Fruit fly (Drosophila melanogaster) whole organism, embryonic: Measurements from ENCODE around the gene CG31038.
A peak's percentile ranks its signal among the peaks of the same experiment; 100 is the strongest.

Experiments
- Adf1 ChIP-seq: fragments of 200-800 bp; sonication (Bioruptor generic); IDR thresholded peaks from 2 replicates; pipeline ENCODE4 v1.3.6; 2022; ENCODE audit warnings: missing biosample characterization, missing genetic modification characterization
- Antp ChIP-seq: fragments of 200-800 bp; sonication (Bioruptor generic); optimal IDR thresholded peaks from 3 replicates; lab custom pipeline; 2016; ENCODE audit warnings: missing biosample characterization, missing genetic modification characterization
- BEAF-32 ChIP-seq: fragments of 200-800 bp; sonication (Bioruptor generic); optimal IDR thresholded peaks from 3 replicates; lab custom pipeline; 2017; ENCODE audit warnings: missing biosample characterization, missing genetic modification characterization, mild to moderate bottlenecking, moderate library complexity, missing genetic modification reagents
- CG10267 ChIP-seq: fragments of 200-800 bp; sonication (Bioruptor generic); optimal IDR thresholded peaks from 2 replicates; lab custom pipeline; 2018; ENCODE audit warnings: missing biosample characterization, mild to moderate bottlenecking, missing genetic modification characterization, moderate library complexity
- CG11723 ChIP-seq: fragments of 200-800 bp; sonication (Bioruptor generic); optimal IDR thresholded peaks from 2 replicates; lab custom pipeline; 2017; ENCODE audit warnings: missing biosample characterization, mild to moderate bottlenecking, missing genetic modification characterization
- CG13296 ChIP-seq: fragments of 200-800 bp; sonication (Bioruptor generic); optimal IDR thresholded peaks from 3 replicates; lab custom pipeline; 2018; ENCODE audit warnings: missing biosample characterization, mild to moderate bottlenecking, missing genetic modification characterization
- CG14014 ChIP-seq: fragments of 200-800 bp; sonication (Bioruptor generic); IDR thresholded peaks from 2 replicates; pipeline ENCODE4 v1.3.6; 2022; ENCODE audit warnings: missing biosample characterization, missing genetic modification characterization
- CG15479 ChIP-seq: fragments of 200-800 bp; sonication (Bioruptor generic); optimal IDR thresholded peaks from 3 replicates; lab custom pipeline; 2019; ENCODE audit warnings: missing biosample characterization, mild to moderate bottlenecking, missing genetic modification characterization, moderate library complexity
- CG17829 ChIP-seq: fragments of 200-800 bp; optimal IDR thresholded peaks from 2 replicates; lab custom pipeline; 2019; ENCODE audit warnings: missing biosample characterization, mild to moderate bottlenecking, missing genetic modification characterization, moderate library complexity
- CG1832 ChIP-seq: fragments of 200-800 bp; sonication (Bioruptor generic); optimal IDR thresholded peaks from 2 replicates; lab custom pipeline; 2017; ENCODE audit warnings: missing biosample characterization, mild to moderate bottlenecking, missing genetic modification characterization, inconsistent platforms
- CG2116 ChIP-seq: fragments of 200-800 bp; sonication (Bioruptor generic); optimal IDR thresholded peaks from 3 replicates; lab custom pipeline; 2018; ENCODE audit warnings: missing biosample characterization, mild to moderate bottlenecking, missing genetic modification characterization
- CG2678 ChIP-seq: fragments of 200-800 bp; sonication (Bioruptor generic); optimal IDR thresholded peaks from 3 replicates; lab custom pipeline; 2019; ENCODE audit warnings: missing biosample characterization, mild to moderate bottlenecking, missing genetic modification characterization, moderate library complexity
- CG30431 ChIP-seq: fragments of 200-800 bp; sonication (Bioruptor generic); optimal IDR thresholded peaks from 2 replicates; lab custom pipeline; 2017; ENCODE audit warnings: missing biosample characterization, missing genetic modification characterization
- CG31224 ChIP-seq: fragments of 200-800 bp; sonication (Bioruptor generic); IDR thresholded peaks from 2 replicates; pipeline ENCODE4 v1.3.6; 2022; ENCODE audit warnings: missing biosample characterization, missing genetic modification characterization
- CG31441 ChIP-seq: fragments of 200-800 bp; sonication (Bioruptor generic); IDR thresholded peaks from 2 replicates; pipeline ENCODE4 v1.3.6; 2022; ENCODE audit warnings: missing biosample characterization, missing genetic modification characterization
- CG32532 ChIP-seq: fragments of 200-800 bp; sonication (Bioruptor generic); IDR thresholded peaks from 2 replicates; pipeline ENCODE4 v1.3.6; 2022; ENCODE audit warnings: missing biosample characterization, missing genetic modification characterization
- CG33557 ChIP-seq: fragments of 200-800 bp; sonication (Bioruptor generic); optimal IDR thresholded peaks from 2 replicates; lab custom pipeline; 2019; ENCODE audit warnings: missing biosample characterization, mild to moderate bottlenecking, missing genetic modification characterization, moderate library complexity
- CG34376 ChIP-seq: fragments of 200-800 bp; sonication (Bioruptor generic); optimal IDR thresholded peaks from 2 replicates; lab custom pipeline; 2018; ENCODE audit warnings: missing biosample characterization, mild to moderate bottlenecking, missing genetic modification characterization
- CG4404 ChIP-seq: fragments of 200-800 bp; sonication (Bioruptor generic); IDR thresholded peaks from 2 replicates; pipeline ENCODE4 v1.3.6; 2022; ENCODE audit warnings: missing biosample characterization, missing genetic modification characterization
- CG5180 ChIP-seq: fragments of 200-800 bp; sonication (Bioruptor generic); optimal IDR thresholded peaks from 3 replicates; lab custom pipeline; 2017; ENCODE audit warnings: missing biosample characterization, missing genetic modification characterization, mild to moderate bottlenecking, moderate library complexity, missing genetic modification reagents
- CG7786 ChIP-seq: fragments of 200-800 bp; sonication (Bioruptor generic); optimal IDR thresholded peaks from 2 replicates; lab custom pipeline; 2016; ENCODE audit warnings: missing biosample characterization, missing genetic modification characterization
- CG7987 ChIP-seq: fragments of 200-800 bp; sonication (Bioruptor generic); optimal IDR thresholded peaks from 2 replicates; lab custom pipeline; 2018; ENCODE audit warnings: missing biosample characterization, mild to moderate bottlenecking, missing genetic modification characterization, moderate library complexity
- CG9932 ChIP-seq: fragments of 200-800 bp; sonication (Bioruptor generic); IDR thresholded peaks from 2 replicates; pipeline ENCODE4 v1.3.6; 2022; ENCODE audit warnings: missing biosample characterization, missing genetic modification characterization
- Doc3 ChIP-seq: fragments of 200-800 bp; sonication (Bioruptor generic); IDR thresholded peaks from 3 replicates; pipeline ENCODE4 v1.3.6; 2022; ENCODE audit warnings: missing biosample characterization, missing genetic modification characterization; ENCODE audit not compliant: partially characterized antibody
- Dref ChIP-seq: fragments of 200-800 bp; sonication (Bioruptor generic); IDR thresholded peaks from 2 replicates; pipeline ENCODE4 v1.3.6; 2022; ENCODE audit warnings: missing biosample characterization, missing genetic modification characterization
- H15 ChIP-seq: fragments of 200-800 bp; sonication (Bioruptor generic); IDR thresholded peaks from 3 replicates; pipeline ENCODE4 v1.3.6; 2022; ENCODE audit warnings: missing biosample characterization, missing genetic modification characterization
- Hmx ChIP-seq: fragments of 200-800 bp; sonication (Bioruptor generic); optimal IDR thresholded peaks from 2 replicates; lab custom pipeline; 2016; ENCODE audit warnings: missing biosample characterization, missing genetic modification characterization
- Meics ChIP-seq: fragments of 200-800 bp; sonication (Bioruptor generic); optimal IDR thresholded peaks from 2 replicates; lab custom pipeline; 2017; ENCODE audit warnings: missing biosample characterization, mild to moderate bottlenecking, missing genetic modification characterization
- Opbp ChIP-seq: fragments of 200-800 bp; sonication (Bioruptor generic); IDR thresholded peaks from 3 replicates; pipeline ENCODE4 v1.3.6; 2022; ENCODE audit warnings: missing biosample characterization, missing genetic modification characterization; ENCODE audit not compliant: partially characterized antibody
- Poxn ChIP-seq: fragments of 200-800 bp; sonication (Bioruptor generic); IDR thresholded peaks from 2 replicates; pipeline ENCODE4 v1.3.6; 2022; ENCODE audit warnings: missing biosample characterization, missing genetic modification characterization
- Ssrp ChIP-seq: fragments of 200-800 bp; sonication (Bioruptor generic); optimal IDR thresholded peaks from 2 replicates; lab custom pipeline; 2018; ENCODE audit warnings: missing biosample characterization, mild to moderate bottlenecking, missing genetic modification characterization, moderate library complexity
- Stat92E ChIP-seq, 3 experiments: fragments of >200 bp in 2 of 3; fragments of 200-800 bp in 1 of 3; sonication (Bioruptor generic) in 1 of 3; optimal IDR thresholded peaks; 2 replicates each; lab custom pipeline; 2017 to 2019; ENCODE audit warnings: missing biosample characterization in 3 of 3, missing genetic modification characterization in 3 of 3, mild to moderate bottlenecking in 1 of 3, moderate library complexity in 1 of 3
- aop ChIP-seq: fragments of 200-800 bp; sonication (Bioruptor generic); IDR thresholded peaks from 2 replicates; pipeline ENCODE4 v1.3.6; 2022; ENCODE audit warnings: missing biosample characterization, missing genetic modification characterization
- bbx ChIP-seq: fragments of 200-800 bp; sonication (Bioruptor generic); IDR thresholded peaks from 2 replicates; pipeline ENCODE4 v1.3.6; 2022; ENCODE audit warnings: missing biosample characterization, missing genetic modification characterization; ENCODE audit not compliant: partially characterized antibody
- chm ChIP-seq: fragments of 200-800 bp; sonication (Bioruptor generic); IDR thresholded peaks from 2 replicates; pipeline ENCODE4 v1.3.6; 2022; ENCODE audit warnings: missing biosample characterization, missing genetic modification characterization
- ci ChIP-seq: fragments of 200-800 bp; sonication (Bioruptor generic); IDR thresholded peaks from 3 replicates; pipeline ENCODE4 v1.3.6; 2022; ENCODE audit warnings: missing biosample characterization, missing genetic modification characterization
- croc ChIP-seq: fragments of 200-800 bp; sonication (Bioruptor generic); conservative IDR thresholded peaks from 3 replicates; pipeline ENCODE4 v1.3.6; 2022; ENCODE audit warnings: missing biosample characterization, missing genetic modification characterization
- gcm ChIP-seq: fragments of 200-800 bp; sonication (Bioruptor generic); optimal IDR thresholded peaks from 2 replicates; lab custom pipeline; 2019; ENCODE audit warnings: missing biosample characterization, mild to moderate bottlenecking, missing genetic modification characterization, moderate library complexity
- gcm2 ChIP-seq: fragments of 200-800 bp; sonication (Bioruptor generic); optimal IDR thresholded peaks from 2 replicates; lab custom pipeline; 2016; ENCODE audit warnings: missing biosample characterization, missing genetic modification characterization
- grn ChIP-seq: fragments of 200-800 bp; sonication (Bioruptor generic); optimal IDR thresholded peaks from 3 replicates; lab custom pipeline; 2017; ENCODE audit warnings: missing biosample characterization, missing genetic modification characterization
- ken ChIP-seq: fragments of 200-800 bp; sonication (Bioruptor generic); IDR thresholded peaks from 3 replicates; pipeline ENCODE4 v1.3.6; 2022; ENCODE audit warnings: missing biosample characterization, missing genetic modification characterization
- nerfin-1 ChIP-seq: fragments of 200-800 bp; sonication (Bioruptor generic); optimal IDR thresholded peaks from 3 replicates; lab custom pipeline; 2019; ENCODE audit warnings: missing biosample characterization, mild to moderate bottlenecking, missing genetic modification characterization, moderate library complexity
- nom ChIP-seq: fragments of 200-800 bp; sonication (Bioruptor generic); optimal IDR thresholded peaks from 2 replicates; lab custom pipeline; 2017; ENCODE audit warnings: missing biosample characterization, missing genetic modification characterization, mild to moderate bottlenecking, moderate library complexity, missing genetic modification reagents
- odd ChIP-seq: fragments of 200-800 bp; sonication (Bioruptor generic); optimal IDR thresholded peaks from 2 replicates; lab custom pipeline; 2017; ENCODE audit warnings: missing biosample characterization, mild to moderate bottlenecking, missing genetic modification characterization
- otp ChIP-seq: fragments of 200-800 bp; sonication (Bioruptor generic); IDR thresholded peaks from 3 replicates; pipeline ENCODE4, ENCODE4 v1.3.6; 2022; ENCODE audit warnings: missing biosample characterization, missing genetic modification characterization
- prd ChIP-seq, 3 experiments: fragments of >200 bp in 2 of 3; fragments of 200-800 bp in 1 of 3; sonication (Bioruptor generic) in 1 of 3; optimal IDR thresholded peaks in 2 of 3; IDR thresholded peaks in 1 of 3; 2 replicates in 2 of 3; 3 replicates in 1 of 3; pipeline versions ENCODE4 v1.3.6 to Lab custom; 2017 to 2022; ENCODE audit warnings: missing biosample characterization in 1 of 3, missing genetic modification characterization in 1 of 3
- row ChIP-seq: fragments of 200-800 bp; sonication (Bioruptor generic); IDR thresholded peaks from 3 replicates; pipeline ENCODE4 v1.3.6; 2022; ENCODE audit warnings: missing biosample characterization, missing genetic modification characterization
- sens ChIP-seq: fragments of 200-800 bp; sonication (Bioruptor generic); peaks from one replicate; lab custom pipeline; 2016; ENCODE audit warnings: missing biosample characterization, missing genetic modification characterization
- sisA ChIP-seq: fragments of 200-800 bp; sonication (Bioruptor generic); IDR thresholded peaks from 2 replicates; pipeline ENCODE4 v1.3.6; 2022; ENCODE audit warnings: missing biosample characterization, missing genetic modification characterization
- wor ChIP-seq: fragments of 200-800 bp; sonication (Bioruptor generic); IDR thresholded peaks from 2 replicates; pipeline ENCODE4 v1.3.6; 2022; ENCODE audit warnings: missing biosample characterization, missing genetic modification characterization

The CG31038 gene

DNA sequence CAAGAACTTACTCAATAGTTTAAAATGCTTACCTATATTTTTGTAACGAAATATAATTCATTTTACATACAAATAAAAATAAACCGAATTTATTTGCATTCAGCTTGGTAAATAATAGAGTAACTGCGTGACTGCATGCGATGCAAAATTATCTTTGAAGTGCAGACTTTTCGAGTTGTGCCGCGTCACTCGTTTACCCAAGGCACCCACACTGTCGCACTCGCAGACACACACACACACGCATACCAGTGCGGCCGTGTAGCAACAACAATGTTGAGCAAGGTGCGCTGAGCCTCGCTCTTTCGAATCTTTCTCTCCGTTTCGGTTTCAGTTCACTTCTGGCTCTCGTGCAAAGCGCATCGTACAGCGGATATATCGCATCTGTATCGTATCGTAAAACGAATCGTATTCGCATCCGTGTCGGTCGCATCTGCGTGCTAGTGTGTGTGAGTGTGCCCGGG is at the start of gene CG31038 (continued):
- TF ChIP-seq wor = no peak
- TF ChIP-seq Poxn (GFP tag; lab: Robert Waterston, UW) = no peak
- peak; percentile 13 for TF ChIP-seq BEAF-32 (GFP tag; lab: Kevin White, UChicago)
- TF ChIP-seq nerfin-1 (tag; lab: Kevin White, UChicago) = peak; percentile 20
- no peak for TF ChIP-seq Antp
- peak; percentile 10 for TF ChIP-seq CG2678 (tag; lab: Kevin White, UChicago)
- peak; percentile 76 for TF ChIP-seq sens
- TF ChIP-seq prd (optimal IDR thresholded peaks at IDR 0.05; lab: Kevin White, UChicago) = no peak
- no peak; the same call in 2 of the 3 replicates for TF ChIP-seq prd (GFP tag; IDR thresholded peaks at IDR 0.05; lab: Robert Waterston, UW)
- TF ChIP-seq CG1832 (GFP tag; lab: Kevin White, UChicago) = no peak
- TF ChIP-seq chm (GFP tag; lab: Robert Waterston, UW) = peak; percentile 77
- TF ChIP-seq nom (GFP tag; lab: Kevin White, UChicago) = peak; percentile 77
- TF ChIP-seq CG31224 (GFP tag; lab: Robert Waterston, UW) = no peak
- peak; percentile 60 for TF ChIP-seq grn (GFP tag; lab: Kevin White, UChicago)
- TF ChIP-seq CG15479 (GFP tag; lab: Kevin White, UChicago) = peak; percentile 85
- TF ChIP-seq Opbp (GFP tag; lab: Robert Waterston, UW) = peak; percentile 62; the same call in 2 of the 3 replicates
- peak; percentile 29; the same call in 1 of the 3 replicates for TF ChIP-seq otp (GFP tag; lab: Robert Waterston, UW)
- TF ChIP-seq CG14014 (GFP tag; lab: Robert Waterston, UW) = no peak
- TF ChIP-seq CG34376 (GFP tag; lab: Kevin White, UChicago) = no peak
- TF ChIP-seq CG33557 (GFP tag; lab: Kevin White, UChicago) = no peak
- no peak for TF ChIP-seq CG13296 (GFP tag; lab: Kevin White, UChicago)
- TF ChIP-seq CG7786 (GFP tag; lab: Kevin White, UChicago) = no peak
- peak; percentile 41; the same call in 2 of the 3 replicates for TF ChIP-seq row (GFP tag; lab: Robert Waterston, UW)
- TF ChIP-seq CG10267 (tag; lab: Kevin White, UChicago) = no peak
- no peak for TF ChIP-seq odd (GFP tag; lab: Kevin White, UChicago)
- peak; percentile 24 for TF ChIP-seq CG31441 (GFP tag; lab: Robert Waterston, UW)
- TF ChIP-seq CG7987 = peak; percentile 34
- 0 out of 2 replicates have a peak, but pooled peaks have one; percentile 15 for TF ChIP-seq CG32532 (GFP tag; lab: Robert Waterston, UW)
- TF ChIP-seq CG9932 (GFP tag; lab: Robert Waterston, UW) = no peak
- TF ChIP-seq Stat92E (GFP tag; optimal IDR thresholded peaks at IDR 0.05; lab: Kevin White, UChicago) = peak in 1 of 3 experiments; percentile 32
- 0 out of 2 replicates have a peak, but pooled peaks have one; percentile 3 for TF ChIP-seq aop (GFP tag; lab: Robert Waterston, UW)
- no peak for TF ChIP-seq croc (GFP tag; lab: Robert Waterston, UW)
- TF ChIP-seq Dref = no peak
- no peak for TF ChIP-seq CG2116 (GFP tag; lab: Kevin White, UChicago)
- no peak for TF ChIP-seq CG4404
- TF ChIP-seq Doc3 (GFP tag; lab: Robert Waterston, UW) = no peak
- no peak for TF ChIP-seq Meics
- TF ChIP-seq CG17829 (tag; lab: Kevin White, UChicago) = peak; percentile 20
- no peak for TF ChIP-seq CG30431 (GFP tag; lab: Kevin White, UChicago)
- peak; percentile 69 for TF ChIP-seq bbx (GFP tag; lab: Robert Waterston, UW)
- TF ChIP-seq Hmx (GFP tag; lab: Kevin White, UChicago) = no peak
- no peak for TF ChIP-seq Ssrp (tag; lab: Kevin White, UChicago)
- no peak for TF ChIP-seq sisA (GFP tag; lab: Robert Waterston, UW)
- no peak for TF ChIP-seq gcm (GFP tag; lab: Kevin White, UChicago)
- peak; percentile 84; the same call in 2 of the 3 replicates for TF ChIP-seq ci (GFP tag; lab: Robert Waterston, UW)
- TF ChIP-seq CG5180 (GFP tag; lab: Kevin White, UChicago) = peak; percentile 23
- no peak for TF ChIP-seq ken (GFP tag; lab: Robert Waterston, UW)
- TF ChIP-seq Adf1 (GFP tag; lab: Robert Waterston, UW) = 0 out of 2 replicates have a peak, but pooled peaks have one; percentile 7
- no peak for TF ChIP-seq gcm2 (GFP tag; lab: Kevin White, UChicago)
- peak; percentile 38 for TF ChIP-seq CG11723
- TF ChIP-seq H15 (GFP tag; lab: Robert Waterston, UW) = no peak
